Worm (Caenorhabditis elegans) whole organism, mixed stage, embryonic: ENCODE results near the gene T22D1.1.

ENCODE experiments used
- elt-3 ChIP-seq: fragments of 150-350 bp; optimal IDR thresholded peaks from 2 replicates; lab custom pipeline; 2014; ENCODE audit warnings: missing biosample characterization, missing genetic modification characterization
- nhr-237 ChIP-seq: fragments of 150-350 bp; optimal IDR thresholded peaks from 2 replicates; lab custom pipeline; 2014; ENCODE audit warnings: missing biosample characterization, missing genetic modification characterization
- nhr-76 ChIP-seq: sonication (generic microtip); optimal IDR thresholded peaks from 2 replicates; lab custom pipeline; 2017; ENCODE audit warnings: missing biosample characterization, missing genetic modification characterization
- ztf-11 ChIP-seq: fragments of 150-350 bp; optimal IDR thresholded peaks from 2 replicates; lab custom pipeline; 2014; ENCODE audit warnings: missing biosample characterization, missing genetic modification characterization

ce11 chrIV:6970271-6970670 is 47.1 kb downstream of the T22D1.1 start, which contains the start of gene ZK381.8:
- TF ChIP-seq ztf-11 (tag; lab: Kevin White, UChicago) (no peak), nhr-76 (tag; lab: Kevin White, UChicago) (no peak), elt-3 (tag; lab: Kevin White, UChicago) (no peak), nhr-237 (tag; lab: Kevin White, UChicago) (no peak)
